Worm (Caenorhabditis elegans) whole organism, young adult: ENCODE results near the gene twk-20.

Experiments used
- B0019.2 ChIP-seq: fragments of 200-800 bp; sonication (Bioruptor generic); conservative IDR thresholded peaks from 2 replicates; pipeline ENCODE4 v1.3.6; 2022; ENCODE audit warnings: missing genetic modification reagents, missing genetic modification characterization, missing compliant biosample characterization
- B0035.1 ChIP-seq: sonication (generic microtip); optimal IDR thresholded peaks from 2 replicates; lab custom pipeline; 2016; ENCODE audit warnings: missing genetic modification characterization, mild to moderate bottlenecking, missing compliant biosample characterization, missing genotype, missing genetic modification reagents
- D2030.7 ChIP-seq: fragments of 200-800 bp; sonication (Bioruptor generic); IDR thresholded peaks from 2 replicates; pipeline ENCODE4 v1.3.6; 2022; ENCODE audit warnings: missing genetic modification reagents, missing genetic modification characterization, missing compliant biosample characterization
- F10E7.11 ChIP-seq: sonication (generic microtip); optimal IDR thresholded peaks from 2 replicates; lab custom pipeline; 2017; ENCODE audit warnings: mild to moderate bottlenecking, missing genetic modification characterization, moderate library complexity, missing compliant biosample characterization
- F22D6.2 ChIP-seq: sonication (generic microtip); optimal IDR thresholded peaks from 2 replicates; lab custom pipeline; 2016; ENCODE audit warnings: mild to moderate bottlenecking, missing genetic modification characterization, missing compliant biosample characterization
- F23B12.7 ChIP-seq: sonication (generic microtip); optimal IDR thresholded peaks from 2 replicates; lab custom pipeline; 2017; ENCODE audit warnings: missing genetic modification characterization, mild to moderate bottlenecking, missing compliant biosample characterization, antibody characterized with exemption, moderate library complexity; ENCODE audit not compliant: insufficient read depth
- F33H1.4 ChIP-seq: fragments of 200-800 bp; sonication (Bioruptor generic); IDR thresholded peaks from 2 replicates; pipeline ENCODE4 v1.3.6; 2022; ENCODE audit warnings: missing genetic modification reagents, missing genetic modification characterization, missing compliant biosample characterization
- F37B4.10 ChIP-seq: fragments of 200-800 bp; sonication (Bioruptor generic); IDR thresholded peaks from 2 replicates; pipeline ENCODE4 v1.3.6; 2022; ENCODE audit warnings: missing genetic modification characterization, missing compliant biosample characterization
- F39B2.1 ChIP-seq: fragments of 200-800 bp; sonication (Bioruptor generic); IDR thresholded peaks from 2 replicates; pipeline ENCODE4 v1.3.6; 2022; ENCODE audit warnings: missing genetic modification reagents, missing genetic modification characterization, missing compliant biosample characterization
- F55B11.4 ChIP-seq: sonication (generic microtip); optimal IDR thresholded peaks from 2 replicates; lab custom pipeline; 2016; ENCODE audit warnings: missing compliant biosample characterization, missing genetic modification characterization, borderline replicate concordance; ENCODE audit not compliant: insufficient read depth
- K11D2.4 ChIP-seq: fragments of 200-800 bp; sonication (Bioruptor generic); IDR thresholded peaks from 2 replicates; pipeline ENCODE4 v1.3.6; 2022; ENCODE audit warnings: missing genetic modification reagents, missing genetic modification characterization, missing compliant biosample characterization
- T07F8.4 ChIP-seq: sonication (generic microtip); optimal IDR thresholded peaks from 2 replicates; lab custom pipeline; 2016; ENCODE audit warnings: mild to moderate bottlenecking, missing genetic modification characterization, moderate library complexity, missing compliant biosample characterization
- bed-1 ChIP-seq: fragments of 200-800 bp; sonication (Bioruptor generic); IDR thresholded peaks from 2 replicates; pipeline ENCODE4 v1.3.6; 2022; ENCODE audit warnings: missing genetic modification reagents, missing genetic modification characterization, missing compliant biosample characterization
- ceh-100 ChIP-seq: fragments of 200-800 bp; sonication (Bioruptor generic); IDR thresholded peaks from 2 replicates; pipeline ENCODE4 v1.3.6; 2022; ENCODE audit warnings: missing genetic modification reagents, missing genetic modification characterization, missing compliant biosample characterization
- ceh-79 ChIP-seq: sonication (generic microtip); optimal IDR thresholded peaks from 2 replicates; lab custom pipeline; 2017; ENCODE audit warnings: mild to moderate bottlenecking, missing genetic modification characterization, missing compliant biosample characterization
- die-1 ChIP-seq: sonication (generic microtip); optimal IDR thresholded peaks from 2 replicates; lab custom pipeline; 2016; ENCODE audit warnings: missing genotype, mild to moderate bottlenecking, missing genetic modification characterization, missing compliant biosample characterization
- egl-18 ChIP-seq: fragments of 200-800 bp; sonication (Bioruptor generic); IDR thresholded peaks from 2 replicates; pipeline ENCODE4 v1.3.6; 2022; ENCODE audit warnings: missing genetic modification reagents, missing genetic modification characterization, missing compliant biosample characterization
- fkh-3 ChIP-seq: sonication (generic microtip); optimal IDR thresholded peaks from 2 replicates; lab custom pipeline; 2016; ENCODE audit warnings: mild to moderate bottlenecking, missing genetic modification characterization, missing compliant biosample characterization
- lag-1 ChIP-seq: fragments of 200-800 bp; sonication (Bioruptor generic); IDR thresholded peaks from 2 replicates; pipeline ENCODE4 v1.3.6; 2022; ENCODE audit warnings: missing genetic modification reagents, missing genetic modification characterization, missing compliant biosample characterization
- let-526 ChIP-seq: fragments of 200-800 bp; sonication (Bioruptor generic); IDR thresholded peaks from 2 replicates; pipeline ENCODE4 v1.3.6; 2022; ENCODE audit warnings: missing genetic modification reagents, missing genetic modification characterization, missing compliant biosample characterization
- lin-26 ChIP-seq: fragments of 200-800 bp; sonication (Bioruptor generic); IDR thresholded peaks from 2 replicates; pipeline ENCODE4 v1.3.6; 2022; ENCODE audit warnings: missing genetic modification reagents, missing genetic modification characterization, missing compliant biosample characterization
- lin-35 ChIP-seq, 3 experiments: fragments of 150-350 bp in 2 of 3; sonication (generic microtip) in 1 of 3; optimal IDR thresholded peaks; 2 replicates each; lab custom pipeline; 2014 to 2018; ENCODE audit warnings: missing biosample characterization in 3 of 3, missing genetic modification characterization in 3 of 3, missing genetic modification reagents in 3 of 3
- lin-54 ChIP-seq: fragments of 200-800 bp; sonication (Bioruptor generic); optimal IDR thresholded peaks from 2 replicates; lab custom pipeline; 2018; ENCODE audit warnings: mild to moderate bottlenecking, missing genetic modification characterization, missing compliant biosample characterization
- lir-1 ChIP-seq: fragments of 200-800 bp; sonication (Bioruptor generic); conservative IDR thresholded peaks from 2 replicates; pipeline ENCODE4 v1.3.6; 2022; ENCODE audit warnings: missing genetic modification reagents, missing genetic modification characterization, missing compliant biosample characterization
- lsl-1 ChIP-seq: fragments of 200-800 bp; sonication (Bioruptor generic); optimal IDR thresholded peaks from 2 replicates; lab custom pipeline; 2018; ENCODE audit warnings: mild to moderate bottlenecking, missing genetic modification characterization, moderate library complexity, missing compliant biosample characterization
- lsy-27 ChIP-seq: sonication (generic microtip); optimal IDR thresholded peaks from 2 replicates; lab custom pipeline; 2017; ENCODE audit warnings: missing genetic modification characterization, mild to moderate bottlenecking, missing compliant biosample characterization, antibody characterized with exemption, missing genotype, borderline replicate concordance; ENCODE audit not compliant: insufficient read depth
- madf-10 ChIP-seq: sonication (generic microtip); optimal IDR thresholded peaks from 2 replicates; lab custom pipeline; 2016; ENCODE audit warnings: mild to moderate bottlenecking, missing genetic modification characterization, missing compliant biosample characterization
- madf-3 ChIP-seq: fragments of 200-800 bp; sonication (Bioruptor generic); IDR thresholded peaks from 2 replicates; pipeline ENCODE4 v1.3.6; 2022; ENCODE audit warnings: missing genetic modification reagents, missing genetic modification characterization, missing compliant biosample characterization
- madf-6 ChIP-seq: fragments of 200-800 bp; sonication (Bioruptor generic); IDR thresholded peaks from 2 replicates; pipeline ENCODE4 v1.3.6; 2022; ENCODE audit warnings: missing genetic modification reagents, missing genetic modification characterization, missing compliant biosample characterization
- nfya-1 ChIP-seq: sonication (generic microtip); optimal IDR thresholded peaks from 2 replicates; lab custom pipeline; 2017; ENCODE audit warnings: antibody characterized with exemption, missing compliant biosample characterization, missing genetic modification characterization, borderline replicate concordance; ENCODE audit not compliant: insufficient read depth
- nhr-80 ChIP-seq: sonication (generic microtip); optimal IDR thresholded peaks from 2 replicates; lab custom pipeline; 2016; ENCODE audit warnings: missing genetic modification characterization, missing compliant biosample characterization
- pbrm-1 ChIP-seq: fragments of 200-800 bp; sonication (Bioruptor generic); IDR thresholded peaks from 2 replicates; pipeline ENCODE4 v1.3.6; 2022; ENCODE audit warnings: missing genetic modification reagents, missing genetic modification characterization, missing compliant biosample characterization
- pha-4 ChIP-seq: fragments of 150-350 bp; sonication (generic microtip); optimal IDR thresholded peaks from 2 replicates; lab custom pipeline; 2014; ENCODE audit warnings: missing biosample characterization, missing genetic modification reagents, missing genetic modification characterization
- rcor-1 ChIP-seq: fragments of 200-800 bp; sonication (Bioruptor generic); IDR thresholded peaks from 2 replicates; pipeline ENCODE4 v1.3.6; 2022; ENCODE audit warnings: missing genetic modification reagents, missing genetic modification characterization, missing compliant biosample characterization
- sea-2 ChIP-seq: fragments of 200-800 bp; sonication (Bioruptor generic); IDR thresholded peaks from 2 replicates; pipeline ENCODE4 v1.3.6; 2022; ENCODE audit warnings: missing genetic modification characterization, missing compliant biosample characterization
- snpc-1.1 ChIP-seq: sonication (generic microtip); optimal IDR thresholded peaks from 2 replicates; lab custom pipeline; 2017; ENCODE audit warnings: missing genetic modification characterization, mild to moderate bottlenecking, missing compliant biosample characterization, antibody characterized with exemption, moderate library complexity, missing genotype, missing genetic modification reagents; ENCODE audit not compliant: insufficient read depth
- snpc-3.4 ChIP-seq: sonication (generic microtip); optimal IDR thresholded peaks from 2 replicates; lab custom pipeline; 2017; ENCODE audit warnings: missing genetic modification characterization, mild to moderate bottlenecking, missing compliant biosample characterization, antibody characterized with exemption, moderate library complexity, missing genotype, missing genetic modification reagents
- tlf-1 ChIP-seq: fragments of 200-800 bp; sonication (Bioruptor generic); optimal IDR thresholded peaks from 2 replicates; lab custom pipeline; 2018; ENCODE audit warnings: mild to moderate bottlenecking, missing genetic modification characterization, missing compliant biosample characterization
- unc-62 ChIP-seq: fragments of 150-350 bp; optimal IDR thresholded peaks from 2 replicates; lab custom pipeline; 2014; ENCODE audit warnings: missing biosample characterization, missing genetic modification reagents, missing genetic modification characterization
- ztf-3 ChIP-seq: fragments of 200-800 bp; sonication (Bioruptor generic); optimal IDR thresholded peaks from 2 replicates; lab custom pipeline; 2018; ENCODE audit warnings: mild to moderate bottlenecking, missing genetic modification characterization, missing compliant biosample characterization

twk-20 gene

DNA sequence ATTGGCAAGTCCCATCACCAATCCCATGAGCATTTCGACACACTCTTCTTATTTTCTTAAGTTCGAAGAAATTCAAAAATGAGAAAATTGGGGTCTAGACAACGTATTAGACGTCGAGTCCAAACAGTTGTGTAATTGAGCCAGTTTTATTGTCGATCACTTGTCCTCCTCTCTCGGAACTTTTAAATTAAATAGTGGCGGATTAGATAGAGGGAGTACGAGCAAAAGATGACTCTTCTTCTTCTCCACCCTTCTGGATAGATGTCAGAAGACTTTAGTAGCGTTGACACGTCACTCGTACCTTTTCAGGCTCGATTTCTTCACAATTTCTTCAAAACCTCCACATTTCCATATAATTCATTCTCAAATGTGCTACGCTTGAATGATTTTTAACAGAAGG is 24.5 kb upstream of the twk-20 start:
- TF ChIP-seq F55B11.4 (no peak), lin-35 (GFP tag; optimal IDR thresholded peaks at IDR 0.05; lab: Kevin White, UChicago) (no peak), let-526 (GFP tag; lab: Robert Waterston, UW) (no peak), F10E7.11 (tag; lab: Kevin White, UChicago) (no peak), lag-1 (GFP tag; lab: Robert Waterston, UW) (no peak), madf-10 (tag; lab: Kevin White, UChicago) (no peak), snpc-1.1 (no peak), ceh-100 (GFP tag; lab: Robert Waterston, UW) (no peak), F22D6.2 (tag; lab: Kevin White, UChicago) (no peak), F33H1.4 (GFP tag; lab: Robert Waterston, UW) (no peak), B0019.2 (GFP tag; lab: Robert Waterston, UW) (no peak), lsy-27 (tag; lab: Kevin White, UChicago) (no peak), pbrm-1 (no peak), lin-26 (GFP tag; lab: Robert Waterston, UW) (no peak)

DNA sequence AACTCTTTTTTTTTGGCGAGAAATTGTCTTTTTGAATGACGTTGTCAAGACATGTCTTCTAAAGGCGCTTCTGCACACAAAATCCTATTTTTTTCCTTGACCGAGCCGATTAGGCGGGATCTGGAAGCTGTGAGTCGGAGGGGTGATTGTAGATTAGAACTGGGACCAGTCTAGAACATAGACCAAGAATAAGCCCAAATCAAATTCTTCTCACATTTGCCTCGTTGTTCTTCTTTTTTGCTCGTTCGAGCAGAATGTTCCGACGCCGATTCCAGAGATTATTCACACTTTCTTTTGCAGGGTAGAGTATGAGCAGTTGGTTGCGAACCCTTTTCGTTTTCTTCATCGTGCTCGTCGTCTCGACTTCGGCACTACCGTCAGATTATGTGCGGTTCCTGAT is 21.1 kb upstream of the twk-20 start, which contains the start of gene nlp-53:
Gene nlp-53 (plus strand): TSS at position 301 of the 400 bp plus-strand sequence.
- TF ChIP-seq die-1 (tag; lab: Kevin White, UChicago): no peak
- no peak for TF ChIP-seq nfya-1
- TF ChIP-seq ceh-79 (tag; lab: Kevin White, UChicago): no peak
- TF ChIP-seq T07F8.4 (tag; lab: Kevin White, UChicago): no peak
- no peak for TF ChIP-seq bed-1 (GFP tag; lab: Robert Waterston, UW)
- TF ChIP-seq F22D6.2 (tag; lab: Kevin White, UChicago): no peak
- no peak for TF ChIP-seq F23B12.7 (tag; lab: Kevin White, UChicago)
- TF ChIP-seq ztf-3 (GFP tag; lab: Kevin White, UChicago): no peak
- no peak for TF ChIP-seq F39B2.1 (GFP tag; lab: Robert Waterston, UW)
- no peak for TF ChIP-seq snpc-3.4 (tag; lab: Kevin White, UChicago)
- no peak for TF ChIP-seq K11D2.4 (GFP tag; lab: Robert Waterston, UW)
- no peak for TF ChIP-seq lir-1
- TF ChIP-seq B0035.1 (tag; lab: Kevin White, UChicago): no peak
- no peak for TF ChIP-seq madf-6 (GFP tag; lab: Robert Waterston, UW)
- no peak for TF ChIP-seq rcor-1 (GFP tag; lab: Robert Waterston, UW)
- TF ChIP-seq unc-62 (GFP tag; lab: Kevin White, UChicago): no peak
- TF ChIP-seq tlf-1: no peak
- no peak for TF ChIP-seq sea-2 (GFP tag; lab: Robert Waterston, UW)

DNA sequence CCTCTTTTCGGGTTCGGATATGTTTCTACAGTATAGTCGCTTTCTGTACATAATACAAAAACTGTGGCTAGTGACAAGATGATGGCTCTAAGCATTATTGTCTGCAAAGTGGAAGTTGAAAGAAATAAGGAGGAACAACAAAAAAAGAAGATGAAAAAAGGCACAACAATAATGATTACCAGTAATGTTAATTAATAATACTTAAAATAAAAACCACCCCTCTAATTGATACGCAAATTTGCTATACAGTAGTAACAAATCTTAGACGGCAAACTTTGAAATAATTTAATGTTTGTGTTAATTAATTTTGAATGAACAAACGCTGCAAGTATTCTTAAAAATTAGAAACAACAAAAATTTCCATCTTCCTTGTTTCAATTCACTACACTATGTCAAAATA is 18.0 kb upstream of the twk-20 start, which contains the start of gene Y12A6A.1:
Gene Y12A6A.1 (minus strand): TSS at position 101 of the 400 bp plus-strand sequence.
- no peak for TF ChIP-seq D2030.7 (GFP tag; lab: Robert Waterston, UW)
- TF ChIP-seq F37B4.10 (GFP tag; lab: Robert Waterston, UW): no peak
- TF ChIP-seq madf-3 (GFP tag; lab: Robert Waterston, UW): no peak
- TF ChIP-seq nhr-80 (tag; lab: Kevin White, UChicago): no peak
- TF ChIP-seq egl-18 (GFP tag; lab: Robert Waterston, UW): no peak
- TF ChIP-seq ztf-3 (GFP tag; lab: Kevin White, UChicago): no peak
- no peak for TF ChIP-seq F55B11.4
- TF ChIP-seq lin-54 (GFP tag; lab: Kevin White, UChicago): no peak
- TF ChIP-seq sea-2 (GFP tag; lab: Robert Waterston, UW): no peak
- TF ChIP-seq tlf-1: no peak
- TF ChIP-seq snpc-3.4 (tag; lab: Kevin White, UChicago): no peak
- no peak for TF ChIP-seq lsl-1 (GFP tag; lab: Kevin White, UChicago)
- no peak for TF ChIP-seq fkh-3 (tag; lab: Kevin White, UChicago)
- TF ChIP-seq pha-4 (tag; lab: Kevin White, UChicago): no peak
